Fruit fly (Drosophila melanogaster) whole organism, embryonic: ENCODE measurements around the gene CG8173.

Experiments
- CG17612 ChIP-seq: fragments of 200-800 bp; sonication (Bioruptor generic); IDR thresholded peaks from 2 replicates; pipeline ENCODE4 v1.3.6; 2022; ENCODE audit warnings: missing biosample characterization, missing genetic modification characterization
- CG8359 ChIP-seq: fragments of 200-800 bp; sonication (Bioruptor generic); optimal IDR thresholded peaks from 2 replicates; lab custom pipeline; 2017; ENCODE audit warnings: missing biosample characterization, mild to moderate bottlenecking, missing genetic modification characterization, borderline replicate concordance
- Hsf ChIP-seq: fragments of 200-800 bp; sonication (Bioruptor generic); optimal IDR thresholded peaks from 3 replicates; lab custom pipeline; 2016; ENCODE audit warnings: missing biosample characterization, missing genetic modification characterization
- bigmax ChIP-seq: fragments of 200-800 bp; sonication (Bioruptor generic); optimal IDR thresholded peaks from 2 replicates; lab custom pipeline; 2018; ENCODE audit warnings: missing biosample characterization, mild to moderate bottlenecking, missing genetic modification characterization
- bowl ChIP-seq: fragments of 200-800 bp; sonication (Bioruptor generic); IDR thresholded peaks from 2 replicates; pipeline ENCODE4 v1.3.6; 2022; ENCODE audit warnings: missing biosample characterization, missing genetic modification characterization
- oc ChIP-seq: fragments of 200-800 bp; sonication (Bioruptor generic); optimal IDR thresholded peaks from 2 replicates; lab custom pipeline; 2018; ENCODE audit warnings: missing biosample characterization, mild to moderate bottlenecking, missing genetic modification characterization, moderate library complexity
- pum ChIP-seq: fragments of 200-800 bp; sonication (Bioruptor generic); optimal IDR thresholded peaks from 2 replicates; lab custom pipeline; 2016; ENCODE audit warnings: missing biosample characterization, missing genetic modification characterization
- wek ChIP-seq: fragments of 200-800 bp; sonication (Bioruptor generic); optimal IDR thresholded peaks from 3 replicates; lab custom pipeline; 2018; ENCODE audit warnings: missing biosample characterization, mild to moderate bottlenecking, missing genetic modification characterization, moderate library complexity
- yki ChIP-seq: fragments of >200 bp; optimal IDR thresholded peaks from 3 replicates; lab custom pipeline; 2018

DNA sequence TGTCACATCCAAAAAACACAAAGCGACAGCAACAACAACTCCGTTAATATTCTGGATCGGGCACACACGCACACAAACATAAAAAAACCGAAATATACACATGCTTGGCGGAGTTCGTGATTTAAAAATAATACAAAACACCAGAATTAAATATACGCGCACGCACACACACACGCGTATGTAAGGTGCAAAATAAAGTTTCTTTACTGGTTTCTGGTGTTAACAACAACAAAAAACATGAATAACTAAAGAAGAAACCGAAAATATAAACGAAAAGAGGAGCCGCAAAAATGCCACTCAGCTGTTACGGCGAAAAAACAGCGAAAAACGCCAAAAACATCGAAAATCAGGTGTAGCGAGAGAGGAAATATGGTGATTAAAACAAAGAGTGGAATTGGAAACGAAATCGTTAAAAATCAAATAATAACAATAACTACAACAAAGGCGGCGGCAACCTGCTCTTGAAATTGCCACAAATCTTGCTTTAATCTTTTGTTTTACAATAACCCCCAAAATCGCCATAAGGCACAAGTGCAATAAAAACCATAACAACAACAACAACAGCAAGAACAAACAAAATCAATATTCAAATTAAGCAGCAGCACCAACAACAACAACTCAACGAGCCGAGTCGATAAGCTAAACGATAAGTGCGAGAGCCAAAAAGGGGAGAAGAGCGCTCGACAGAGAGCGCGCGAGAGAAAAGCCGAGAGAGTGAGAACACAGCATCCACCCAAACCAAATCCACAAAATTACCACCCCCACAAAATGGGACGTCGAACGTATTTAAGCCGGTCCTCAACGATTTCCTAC lies 1.0 kb upstream of the CG8173 start:
- TF ChIP-seq Hsf (GFP tag; lab: Kevin White, UChicago) = no peak
- no peak for TF ChIP-seq CG17612
- no peak for TF ChIP-seq bowl (GFP tag; lab: Robert Waterston, UW)
- no peak for TF ChIP-seq oc
- peak; percentile 70 for TF ChIP-seq yki
- TF ChIP-seq pum (GFP tag; lab: Kevin White, UChicago) = no peak
- TF ChIP-seq CG8359 (GFP tag; lab: Kevin White, UChicago) = no peak
- TF ChIP-seq wek (GFP tag; lab: Kevin White, UChicago) = no peak
- no peak for TF ChIP-seq bigmax (GFP tag; lab: Kevin White, UChicago)
